Fruit fly (Drosophila melanogaster) whole organism, embryonic: ENCODE measurements around the gene Baldspot.

Source experiments
- Abd-B ChIP-seq: fragments of 200-800 bp; sonication (Bioruptor generic); optimal IDR thresholded peaks from 2 replicates; lab custom pipeline; 2018; ENCODE audit warnings: missing biosample characterization, mild to moderate bottlenecking, missing genetic modification characterization, moderate library complexity
- Atf6 ChIP-seq: fragments of 200-800 bp; sonication (Bioruptor generic); IDR thresholded peaks from 2 replicates; pipeline ENCODE4 v1.3.6; 2022; ENCODE audit warnings: missing biosample characterization, missing genetic modification characterization
- B-H2 ChIP-seq: fragments of 200-800 bp; sonication (Bioruptor generic); optimal IDR thresholded peaks from 2 replicates; lab custom pipeline; 2018; ENCODE audit warnings: missing biosample characterization, mild to moderate bottlenecking, missing genetic modification characterization
- CG10366 ChIP-seq: fragments of 200-800 bp; sonication (Bioruptor generic); IDR thresholded peaks from 2 replicates; pipeline ENCODE4 v1.3.6; 2022; ENCODE audit warnings: missing biosample characterization, missing genetic modification characterization
- CG10431 ChIP-seq: fragments of 200-800 bp; sonication (Bioruptor generic); optimal IDR thresholded peaks from 3 replicates; lab custom pipeline; 2018; ENCODE audit warnings: missing biosample characterization, mild to moderate bottlenecking, missing genetic modification characterization
- CG11723 ChIP-seq: fragments of 200-800 bp; sonication (Bioruptor generic); optimal IDR thresholded peaks from 2 replicates; lab custom pipeline; 2017; ENCODE audit warnings: missing biosample characterization, mild to moderate bottlenecking, missing genetic modification characterization
- CG1233 ChIP-seq: fragments of 200-800 bp; sonication (Bioruptor generic); optimal IDR thresholded peaks from 4 replicates; lab custom pipeline; 2018; ENCODE audit warnings: missing biosample characterization, mild to moderate bottlenecking, missing genetic modification characterization
- CG13775 ChIP-seq: fragments of 200-800 bp; sonication (Bioruptor generic); optimal IDR thresholded peaks from 3 replicates; lab custom pipeline; 2017; ENCODE audit warnings: missing biosample characterization, mild to moderate bottlenecking, missing genetic modification characterization
- CG14667 ChIP-seq: fragments of 200-800 bp; sonication (Bioruptor generic); IDR thresholded peaks from 2 replicates; pipeline ENCODE4 v1.3.6; 2022; ENCODE audit warnings: missing biosample characterization, missing genetic modification characterization
- CG14860 ChIP-seq: fragments of 200-800 bp; sonication (Bioruptor generic); IDR thresholded peaks from 3 replicates; pipeline ENCODE4 v1.3.6; 2022; ENCODE audit warnings: missing biosample characterization, missing genetic modification characterization; ENCODE audit not compliant: partially characterized antibody
- CG16863 ChIP-seq: fragments of 200-800 bp; sonication (Bioruptor generic); optimal IDR thresholded peaks from 3 replicates; lab custom pipeline; 2016; ENCODE audit warnings: missing biosample characterization, missing genetic modification characterization
- CG18619 ChIP-seq: fragments of 200-800 bp; sonication (Bioruptor generic); optimal IDR thresholded peaks from 3 replicates; lab custom pipeline; 2017; ENCODE audit warnings: missing biosample characterization, mild to moderate bottlenecking, missing genetic modification characterization
- CG2889 ChIP-seq: fragments of 200-800 bp; sonication (Bioruptor generic); IDR thresholded peaks from 3 replicates; pipeline ENCODE4 v1.3.6; 2022; ENCODE audit warnings: missing biosample characterization, missing genetic modification characterization
- CG34422 ChIP-seq: fragments of 200-800 bp; sonication (Bioruptor generic); IDR thresholded peaks from 3 replicates; pipeline ENCODE4 v1.3.6; 2022; ENCODE audit warnings: missing biosample characterization, missing genetic modification characterization
- CG42726 ChIP-seq: fragments of 200-800 bp; sonication (Bioruptor generic); IDR thresholded peaks from 2 replicates; pipeline ENCODE4 v1.3.6; 2022; ENCODE audit warnings: missing biosample characterization, missing genetic modification characterization; ENCODE audit not compliant: partially characterized antibody
- CG4820 ChIP-seq: fragments of 200-800 bp; sonication (Bioruptor generic); optimal IDR thresholded peaks from 3 replicates; lab custom pipeline; 2016; ENCODE audit warnings: missing biosample characterization, missing genetic modification characterization
- CG6813 ChIP-seq: fragments of 200-800 bp; sonication (Bioruptor generic); optimal IDR thresholded peaks from 2 replicates; lab custom pipeline; 2017; ENCODE audit warnings: missing biosample characterization, missing genetic modification characterization, mild to moderate bottlenecking, moderate library complexity, missing genetic modification reagents
- CG7372 ChIP-seq: fragments of 200-800 bp; sonication (Bioruptor generic); IDR thresholded peaks from 2 replicates; pipeline ENCODE4 v1.3.6; 2022; ENCODE audit warnings: missing biosample characterization, missing genetic modification characterization
- CG7928 ChIP-seq: fragments of 200-800 bp; sonication (Bioruptor generic); optimal IDR thresholded peaks from 2 replicates; lab custom pipeline; 2017; ENCODE audit warnings: missing biosample characterization, mild to moderate bottlenecking, missing genetic modification characterization
- Dfd ChIP-seq, 2 experiments: fragments of >200 bp; optimal IDR thresholded peaks; 2 replicates each; lab custom pipeline; 2017; ENCODE audit warnings: missing biosample characterization in 2 of 2, missing genetic modification characterization in 2 of 2
- Dll ChIP-seq: fragments of 200-800 bp; sonication (Bioruptor generic); IDR thresholded peaks from 4 replicates; pipeline ENCODE4 v1.3.6; 2022; ENCODE audit warnings: missing biosample characterization, missing genetic modification characterization; ENCODE audit not compliant: partially characterized antibody
- ERR ChIP-seq: fragments of 200-800 bp; sonication (Bioruptor generic); optimal IDR thresholded peaks from 2 replicates; lab custom pipeline; 2016; ENCODE audit warnings: missing biosample characterization, missing genetic modification characterization
- Ets97D ChIP-seq: fragments of 200-800 bp; sonication (Bioruptor generic); optimal IDR thresholded peaks from 3 replicates; lab custom pipeline; 2016; ENCODE audit warnings: missing biosample characterization, missing genetic modification characterization
- HHEX ChIP-seq: fragments of 200-800 bp; sonication (Bioruptor generic); optimal IDR thresholded peaks from 3 replicates; lab custom pipeline; 2017; ENCODE audit warnings: missing biosample characterization, mild to moderate bottlenecking, missing genetic modification characterization, missing genetic modification reagents
- HmgZ ChIP-seq: fragments of 200-800 bp; sonication (Bioruptor generic); optimal IDR thresholded peaks from 2 replicates; lab custom pipeline; 2018; ENCODE audit warnings: missing biosample characterization, mild to moderate bottlenecking, missing genetic modification characterization
- Hmr ChIP-seq: fragments of 200-800 bp; sonication (Bioruptor generic); optimal IDR thresholded peaks from 3 replicates; lab custom pipeline; 2017; ENCODE audit warnings: mild to moderate bottlenecking, missing biosample characterization, missing genetic modification reagents, missing genetic modification characterization
- Hmx ChIP-seq: fragments of 200-800 bp; sonication (Bioruptor generic); optimal IDR thresholded peaks from 2 replicates; lab custom pipeline; 2016; ENCODE audit warnings: missing biosample characterization, missing genetic modification characterization
- Kr ChIP-seq: fragments of 200-800 bp; sonication (Bioruptor generic); optimal IDR thresholded peaks from 2 replicates; lab custom pipeline; 2017; ENCODE audit warnings: missing biosample characterization, mild to moderate bottlenecking, missing genetic modification characterization
- Lpt ChIP-seq: fragments of >200 bp; optimal IDR thresholded peaks from 2 replicates; lab custom pipeline; 2018; ENCODE audit warnings: missing biosample characterization, missing genetic modification characterization
- MBD-R2 ChIP-seq: fragments of 200-800 bp; sonication (Bioruptor generic); IDR thresholded peaks from 2 replicates; pipeline ENCODE4 v1.3.6; 2022; ENCODE audit warnings: missing biosample characterization, missing genetic modification characterization
- NC2α ChIP-seq: fragments of 200-800 bp; sonication (Bioruptor generic); optimal IDR thresholded peaks from 2 replicates; lab custom pipeline; 2016; ENCODE audit warnings: missing biosample characterization, missing genetic modification characterization
- Nf-YC ChIP-seq: fragments of 200-800 bp; optimal IDR thresholded peaks from 3 replicates; lab custom pipeline; 2019; ENCODE audit warnings: missing biosample characterization, mild to moderate bottlenecking, missing genetic modification characterization, moderate library complexity
- bowl ChIP-seq: fragments of 200-800 bp; sonication (Bioruptor generic); IDR thresholded peaks from 2 replicates; pipeline ENCODE4 v1.3.6; 2022; ENCODE audit warnings: missing biosample characterization, missing genetic modification characterization
- dmrt99B ChIP-seq: fragments of 200-800 bp; sonication (Bioruptor generic); optimal IDR thresholded peaks from 2 replicates; lab custom pipeline; 2018; ENCODE audit warnings: missing biosample characterization, mild to moderate bottlenecking, missing genetic modification characterization, moderate library complexity
- dpn ChIP-seq, 2 experiments: fragments of 200-800 bp; sonication (Bioruptor generic); optimal IDR thresholded peaks; 3 replicates each; lab custom pipeline; 2016; ENCODE audit warnings: missing biosample characterization in 2 of 2, missing genetic modification characterization in 2 of 2
- emc ChIP-seq: fragments of 200-800 bp; sonication (Bioruptor generic); optimal IDR thresholded peaks from 2 replicates; lab custom pipeline; 2016; ENCODE audit warnings: missing biosample characterization, missing genetic modification characterization
- gro ChIP-seq: fragments of 200-800 bp; sonication (Bioruptor generic); optimal IDR thresholded peaks from 2 replicates; lab custom pipeline; 2016; ENCODE audit warnings: missing biosample characterization, missing genetic modification characterization
- hth ChIP-seq: fragments of >200 bp; optimal IDR thresholded peaks from 2 replicates; lab custom pipeline; 2017; ENCODE audit warnings: inconsistent platforms
- inv ChIP-seq: fragments of 200-800 bp; sonication (Bioruptor generic); IDR thresholded peaks from 2 replicates; pipeline ENCODE4 v1.3.6; 2022; ENCODE audit warnings: missing biosample characterization, missing genetic modification characterization; ENCODE audit not compliant: partially characterized antibody
- jumu ChIP-seq: fragments of 200-800 bp; sonication (Bioruptor generic); optimal IDR thresholded peaks from 3 replicates; lab custom pipeline; 2016; ENCODE audit warnings: missing biosample characterization, missing genetic modification characterization
- maf-S ChIP-seq: fragments of 200-800 bp; sonication (Bioruptor generic); optimal IDR thresholded peaks from 2 replicates; lab custom pipeline; 2016; ENCODE audit warnings: missing biosample characterization, missing genetic modification characterization
- mirr ChIP-seq: fragments of 200-800 bp; sonication (Bioruptor generic); optimal IDR thresholded peaks from 3 replicates; lab custom pipeline; 2018; ENCODE audit warnings: missing biosample characterization, mild to moderate bottlenecking, missing genetic modification characterization
- pnt ChIP-seq: fragments of 200-800 bp; sonication (Bioruptor generic); optimal IDR thresholded peaks from 3 replicates; lab custom pipeline; 2016; ENCODE audit warnings: missing biosample characterization, missing genetic modification characterization
- ranshi ChIP-seq: fragments of 200-800 bp; sonication (Bioruptor generic); IDR thresholded peaks from 2 replicates; pipeline ENCODE4 v1.3.6; 2022; ENCODE audit warnings: missing biosample characterization, missing genetic modification characterization
- sens-2 ChIP-seq: fragments of 200-800 bp; sonication (Bioruptor generic); IDR thresholded peaks from 2 replicates; pipeline ENCODE4 v1.3.6; 2022; ENCODE audit warnings: missing biosample characterization, missing genetic modification characterization
- seq ChIP-seq: fragments of 200-800 bp; sonication (Bioruptor generic); IDR thresholded peaks from 2 replicates; pipeline ENCODE4 v1.3.6; 2022; ENCODE audit warnings: missing biosample characterization, missing genetic modification characterization
- slou ChIP-seq: fragments of 200-800 bp; sonication (Bioruptor generic); optimal IDR thresholded peaks from 3 replicates; lab custom pipeline; 2016; ENCODE audit warnings: missing biosample characterization, missing genetic modification characterization
- tin ChIP-seq: fragments of 200-800 bp; sonication (Bioruptor generic); optimal IDR thresholded peaks from 3 replicates; lab custom pipeline; 2016; ENCODE audit warnings: missing biosample characterization, missing genetic modification characterization
- zf30C ChIP-seq: fragments of 200-800 bp; sonication (Bioruptor generic); optimal IDR thresholded peaks from 3 replicates; lab custom pipeline; 2018; ENCODE audit warnings: missing biosample characterization, mild to moderate bottlenecking, missing genetic modification characterization

The Baldspot gene

dm6 chr3L:16659959-16660870 is 1.2 kb downstream of the Baldspot start (continued):
- TF ChIP-seq B-H2 (GFP tag; lab: Kevin White, UChicago) = peak; percentile 88
- peak; percentile 93 for TF ChIP-seq pnt (GFP tag; lab: Kevin White, UChicago)
- peak; percentile 89 for TF ChIP-seq gro (GFP tag; lab: Kevin White, UChicago)
- TF ChIP-seq CG42726 (GFP tag; lab: Robert Waterston, UW) = no peak
- TF ChIP-seq inv (GFP tag; lab: Robert Waterston, UW) = no peak
- TF ChIP-seq bowl (GFP tag; lab: Robert Waterston, UW) = peak; percentile 88
- TF ChIP-seq CG11723 = peak; percentile 95
- TF ChIP-seq zf30C (GFP tag; lab: Kevin White, UChicago) = peak; percentile 87
- peak; percentile 96 for TF ChIP-seq CG4820 (GFP tag; lab: Kevin White, UChicago)
- peak; percentile 78 for TF ChIP-seq Hmx (GFP tag; lab: Kevin White, UChicago)
- TF ChIP-seq jumu (GFP tag; lab: Kevin White, UChicago) = peak; percentile 92
- TF ChIP-seq NC2α (GFP tag; lab: Kevin White, UChicago) = peak; percentile 78
- TF ChIP-seq Dfd (GFP tag; optimal IDR thresholded peaks at IDR 0.05; lab: Kevin White, UChicago) = no peak
- TF ChIP-seq CG16863 (GFP tag; lab: Kevin White, UChicago) = peak; percentile 87
- no peak for TF ChIP-seq CG14860 (GFP tag; lab: Robert Waterston, UW)
- TF ChIP-seq CG2889 (GFP tag; lab: Robert Waterston, UW) = peak; percentile 93
- TF ChIP-seq dmrt99B = peak; percentile 99
- TF ChIP-seq slou (GFP tag; lab: Kevin White, UChicago) = peak; percentile 84
- peak; percentile 98 for TF ChIP-seq CG1233
- no peak for TF ChIP-seq Lpt
- peak; percentile 78 for TF ChIP-seq Ets97D (GFP tag; lab: Kevin White, UChicago)
- TF ChIP-seq Abd-B (GFP tag; lab: Kevin White, UChicago) = peak; percentile 96
- peak; percentile 14 for TF ChIP-seq Kr (GFP tag; lab: Kevin White, UChicago)
- peak; percentile 93 for TF ChIP-seq CG10366 (GFP tag; lab: Robert Waterston, UW)
- TF ChIP-seq CG34422 (GFP tag; lab: Robert Waterston, UW) = peak; percentile 92
- TF ChIP-seq sens-2 (GFP tag; lab: Robert Waterston, UW) = peak; percentile 92
- TF ChIP-seq CG18619 (GFP tag; lab: Kevin White, UChicago) = peak; percentile 98
- TF ChIP-seq CG14667 = peak; percentile 91
- TF ChIP-seq HHEX (GFP tag; lab: Kevin White, UChicago) = peak; percentile 98
- TF ChIP-seq Nf-YC (tag; lab: Kevin White, UChicago) = peak; percentile 83
- TF ChIP-seq hth = no peak
- peak; percentile 94 for TF ChIP-seq Atf6 (GFP tag; lab: Robert Waterston, UW)
- TF ChIP-seq CG7372 = peak; percentile 94
- peak; percentile 95 for TF ChIP-seq CG6813 (GFP tag; lab: Kevin White, UChicago)
- TF ChIP-seq seq = peak; percentile 95
- TF ChIP-seq ERR (GFP tag; lab: Kevin White, UChicago) = peak; percentile 90
- TF ChIP-seq CG13775 (GFP tag; lab: Kevin White, UChicago) = peak; percentile 97
- TF ChIP-seq emc (GFP tag; lab: Kevin White, UChicago) = peak; percentile 86
- peak; percentile 94 for TF ChIP-seq ranshi (GFP tag; lab: Robert Waterston, UW)
- peak; percentile 93 for TF ChIP-seq maf-S (GFP tag; lab: Kevin White, UChicago)
- peak; percentile 91 for TF ChIP-seq HmgZ
- peak; percentile 61 for TF ChIP-seq mirr
- TF ChIP-seq CG7928 (GFP tag; lab: Kevin White, UChicago) = peak; percentile 77
- peak; percentile 96 for TF ChIP-seq tin (GFP tag; lab: Kevin White, UChicago)
- peak; percentile 98 for TF ChIP-seq Hmr (GFP tag; lab: Kevin White, UChicago)
- TF ChIP-seq MBD-R2 (GFP tag; lab: Robert Waterston, UW) = peak; percentile 76
- peak; percentile 95 for TF ChIP-seq dpn (GFP tag; optimal IDR thresholded peaks at IDR 0.05; lab: Kevin White, UChicago)
- no peak for TF ChIP-seq Dll (GFP tag; lab: Robert Waterston, UW)
- TF ChIP-seq CG10431 (GFP tag; lab: Kevin White, UChicago) = peak; percentile 90
